Fruit fly (Drosophila melanogaster): ENCODE measurements around the gene Hs3st-B.

Hs3st-B gene

DNA sequence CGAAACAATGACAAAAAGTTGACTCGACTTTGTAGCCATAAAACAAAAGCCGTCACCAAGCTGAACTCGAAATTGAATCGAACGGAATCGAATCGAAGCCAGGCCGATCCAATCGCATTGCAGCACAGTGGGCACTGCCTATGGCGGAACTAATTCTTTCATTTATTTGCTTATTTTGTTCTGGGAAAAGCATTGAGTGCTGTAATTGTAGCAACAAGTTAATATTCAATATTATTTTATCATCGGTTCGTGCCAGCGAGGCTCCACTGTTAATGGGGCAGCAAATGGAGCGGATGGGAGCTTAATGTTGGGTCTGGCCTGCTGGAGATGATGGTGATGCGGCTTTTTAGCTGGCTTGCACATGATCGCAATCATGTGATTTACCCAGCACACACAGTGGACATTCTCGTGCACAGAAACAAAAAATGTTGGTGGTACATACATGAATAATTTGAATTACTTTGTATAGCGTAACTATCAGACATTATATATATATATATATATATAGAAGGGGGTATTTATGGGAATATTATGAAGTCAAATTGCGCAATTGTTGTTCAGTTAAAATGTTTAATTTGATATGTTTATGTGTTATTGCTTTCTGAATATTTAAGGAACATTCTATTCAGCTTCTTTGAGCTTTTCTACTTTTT, 41.0 kb downstream of the Hs3st-B start (continued):
- TF ChIP-seq maf-S (GFP tag; optimal IDR thresholded peaks at IDR 0.05) (peak; percentile 78), Six4 (GFP tag; optimal IDR thresholded peaks at IDR 0.05) (peak; percentile 82), Mad (GFP tag; optimal IDR thresholded peaks at IDR 0.05) (peak; percentile 83), CG15696 (tag; optimal IDR thresholded peaks at IDR 0.05) (peak; percentile 56), Sry-β (GFP tag; optimal IDR thresholded peaks at IDR 0.05) (peak; percentile 20), CG42726 (GFP tag; IDR thresholded peaks at IDR 0.05; ENCODE audit: partially characterized antibody) (no peak), CG11398 (GFP tag; optimal IDR thresholded peaks at IDR 0.05) (peak; percentile 63), Bgb (GFP tag; IDR thresholded peaks at IDR 0.05; ENCODE audit: partially characterized antibody) (no peak), CG10462 (GFP tag; optimal IDR thresholded peaks at IDR 0.05) (peak; percentile 82), tap (tag; optimal IDR thresholded peaks at IDR 0.05) (peak; percentile 92), MBD-R2 (GFP tag; IDR thresholded peaks at IDR 0.05) (peak; percentile 51; the same call in 1 of the 2 replicates), CG8281 (tag; optimal IDR thresholded peaks at IDR 0.05) (peak; percentile 74), Sox102F (GFP tag; optimal IDR thresholded peaks at IDR 0.05) (peak; percentile 95), CG6654 (GFP tag; optimal IDR thresholded peaks at IDR 0.05) (peak; percentile 66), CG6254 (GFP tag; optimal IDR thresholded peaks at IDR 0.05) (peak; percentile 65), CG4854 (GFP tag; optimal IDR thresholded peaks at IDR 0.05) (peak; percentile 82), Elba2 (GFP tag; optimal IDR thresholded peaks at IDR 0.05) (no peak), CG17912 (GFP tag; optimal IDR thresholded peaks at IDR 0.05) (peak; percentile 90), gem (tag; optimal IDR thresholded peaks at IDR 0.05) (peak; percentile 89), pan (optimal IDR thresholded peaks at IDR 0.05) (no peak), pan (GFP tag; optimal IDR thresholded peaks at IDR 0.05 in 1 of 2, IDR thresholded peaks at IDR 0.05 in 1 of 2) (peak in 1 of 2 experiments; percentile 95), CG15011 (GFP tag; optimal IDR thresholded peaks at IDR 0.05) (peak; percentile 43), zf30C (GFP tag; optimal IDR thresholded peaks at IDR 0.05) (no peak), dmrt11E (tag; optimal IDR thresholded peaks at IDR 0.05) (peak; percentile 72), CG2712 (tag; optimal IDR thresholded peaks at IDR 0.05) (peak; percentile 89), CG14860 (GFP tag; IDR thresholded peaks at IDR 0.05; ENCODE audit: partially characterized antibody) (no peak), hbn (GFP tag; IDR thresholded peaks at IDR 0.05; ENCODE audit: partially characterized antibody) (no peak), lilli (GFP tag; optimal IDR thresholded peaks at IDR 0.05) (peak; percentile 83), CG4404 (GFP tag; IDR thresholded peaks at IDR 0.05) (peak; percentile 59), her (GFP tag; optimal IDR thresholded peaks at IDR 0.05) (peak; percentile 71), ewg (GFP tag; optimal IDR thresholded peaks at IDR 0.05) (peak; percentile 79), D19A (tag; optimal IDR thresholded peaks at IDR 0.05) (peak; percentile 78), Hey (tag; optimal IDR thresholded peaks at IDR 0.05) (peak; percentile 8), CoRest (tag; optimal IDR thresholded peaks at IDR 0.05) (peak; percentile 87), fd96Cb (tag; optimal IDR thresholded peaks at IDR 0.05) (peak; percentile 90), CG1529 (GFP tag; optimal IDR thresholded peaks at IDR 0.05) (peak; percentile 84), HLHmδ (GFP tag; optimal IDR thresholded peaks at IDR 0.05) (no peak)

dm6 chrX:19291780-19292605, 43.6 kb downstream of the Hs3st-B start:
- TF ChIP-seq CG17612 (GFP tag; IDR thresholded peaks at IDR 0.05) (no peak), klu (GFP tag; IDR thresholded peaks at IDR 0.05) (no peak), Med (GFP tag) (peak; percentile 73), esg (GFP tag; conservative IDR thresholded peaks at IDR 0.05) (no peak), CG30403 (GFP tag; optimal IDR thresholded peaks at IDR 0.05) (no peak), CG34422 (GFP tag; IDR thresholded peaks at IDR 0.05) (no peak), CG9609 (GFP tag; optimal IDR thresholded peaks at IDR 0.05) (no peak), Fer1 (GFP tag; optimal IDR thresholded peaks at IDR 0.05) (no peak), al (GFP tag; IDR thresholded peaks at IDR 0.05) (no peak), Oaz (GFP tag; IDR thresholded peaks at IDR 0.05) (no peak), HLH3B (GFP tag; IDR thresholded peaks at IDR 0.05) (no peak), CG1647 (GFP tag; optimal IDR thresholded peaks at IDR 0.05) (no peak), sqz (GFP tag; optimal IDR thresholded peaks at IDR 0.05) (no peak)
